Worm (Caenorhabditis elegans): Measurements from ENCODE around the gene srz-12.
"Not testable (repeated sequence)": the region's sequence is repeated elsewhere in the genome, so short reads cannot be mapped to it uniquely, and the experiment has no call there.

Gene srz-12

ce11 chrV:15872273-15872672 is 9.8 kb upstream of the srz-12 start, which contains the start of gene str-56:
str-56 (plus strand) TSS chrV:15872573.
- TF ChIP-seq ref-1 (GFP tag; conservative IDR thresholded peaks at IDR 0.05): no peak
- no peak for TF ChIP-seq T22C8.4 (GFP tag; IDR thresholded peaks at IDR 0.05)
- no peak for TF ChIP-seq klf-2 (GFP tag; conservative IDR thresholded peaks at IDR 0.05)
- TF ChIP-seq flt-1 (GFP tag; IDR thresholded peaks at IDR 0.05): no peak
- no peak for TF ChIP-seq ztf-29 (GFP tag; IDR thresholded peaks at IDR 0.05)
- no peak for TF ChIP-seq ztf-23 (GFP tag; IDR thresholded peaks at IDR 0.05)
- no peak for TF ChIP-seq med-1 (GFP tag; optimal IDR thresholded peaks at IDR 0.05; ENCODE audit: insufficient read depth)
- no peak for TF ChIP-seq tab-1 (GFP tag; IDR thresholded peaks at IDR 0.05)
- TF ChIP-seq cog-1 (tag; optimal IDR thresholded peaks at IDR 0.05): no peak

- TF ChIP-seq cog-1 (tag; optimal IDR thresholded peaks at IDR 0.05): no peak
- TF ChIP-seq ref-1 (GFP tag; conservative IDR thresholded peaks at IDR 0.05): no peak
Observed at ce11 chrV:15870356-15870755, 7.9 kb upstream of the srz-12 start, which contains the start of gene str-57. str-57 (plus strand) TSS chrV:15870656.

ce11 chrV:15867373-15867772 is 4.9 kb upstream of the srz-12 start, which contains the start of gene fbxa-197:
fbxa-197 (plus strand) TSS chrV:15867673.
- TF ChIP-seq cog-1 (tag; optimal IDR thresholded peaks at IDR 0.05): no peak
- TF ChIP-seq med-1 (GFP tag; optimal IDR thresholded peaks at IDR 0.05; ENCODE audit: insufficient read depth): no peak
- TF ChIP-seq ztf-29 (GFP tag; IDR thresholded peaks at IDR 0.05): no peak
- no peak for TF ChIP-seq ref-1 (GFP tag; conservative IDR thresholded peaks at IDR 0.05)
- no peak for TF ChIP-seq klf-2 (GFP tag; conservative IDR thresholded peaks at IDR 0.05)
- TF ChIP-seq tab-1 (GFP tag; IDR thresholded peaks at IDR 0.05): no peak
- no peak for TF ChIP-seq ztf-23 (GFP tag; IDR thresholded peaks at IDR 0.05)
- TF ChIP-seq flt-1 (GFP tag; IDR thresholded peaks at IDR 0.05): no peak
- no peak for TF ChIP-seq T22C8.4 (GFP tag; IDR thresholded peaks at IDR 0.05)

- TF ChIP-seq klf-2 (GFP tag; conservative IDR thresholded peaks at IDR 0.05) (no peak), ztf-23 (GFP tag; IDR thresholded peaks at IDR 0.05) (no peak), flt-1 (GFP tag; IDR thresholded peaks at IDR 0.05) (no peak), ztf-29 (GFP tag; IDR thresholded peaks at IDR 0.05) (no peak), med-1 (GFP tag; optimal IDR thresholded peaks at IDR 0.05; ENCODE audit: insufficient read depth) (no peak), cog-1 (tag; optimal IDR thresholded peaks at IDR 0.05) (no peak)
Observed at ce11 chrV:15865839-15866238, 3.3 kb upstream of the srz-12 start, which contains the start of gene srh-293. srh-293 (plus strand) TSS chrV:15866139.

- TF ChIP-seq T22C8.4 (GFP tag; IDR thresholded peaks at IDR 0.05): no peak
- no peak for TF ChIP-seq ref-1 (GFP tag; conservative IDR thresholded peaks at IDR 0.05)
- TF ChIP-seq cog-1 (tag; optimal IDR thresholded peaks at IDR 0.05): no peak
- no peak for TF ChIP-seq klf-2 (GFP tag; conservative IDR thresholded peaks at IDR 0.05)
- TF ChIP-seq med-1 (GFP tag; optimal IDR thresholded peaks at IDR 0.05; ENCODE audit: insufficient read depth): no peak
- no peak for TF ChIP-seq tab-1 (GFP tag; IDR thresholded peaks at IDR 0.05)
- no peak for TF ChIP-seq ztf-23 (GFP tag; IDR thresholded peaks at IDR 0.05)
- no peak for TF ChIP-seq flt-1 (GFP tag; IDR thresholded peaks at IDR 0.05)
- no peak for TF ChIP-seq ztf-29 (GFP tag; IDR thresholded peaks at IDR 0.05)
Observed at ce11 chrV:15863042-15863441, 543 bp upstream of the srz-12 start, which contains the start of gene srh-299. srh-299 (plus strand) TSS chrV:15863342.

- TF ChIP-seq T22C8.4 (GFP tag; IDR thresholded peaks at IDR 0.05) (no peak), cog-1 (tag; optimal IDR thresholded peaks at IDR 0.05) (no peak), med-1 (GFP tag; optimal IDR thresholded peaks at IDR 0.05; ENCODE audit: insufficient read depth) (no peak), flt-1 (GFP tag; IDR thresholded peaks at IDR 0.05) (no peak), ztf-23 (GFP tag; IDR thresholded peaks at IDR 0.05) (no peak), ref-1 (GFP tag; conservative IDR thresholded peaks at IDR 0.05) (no peak)
Observed at ce11 chrV:15858292-15858691, 4.2 kb downstream of the srz-12 start, which contains the start of gene srh-148. srh-148 (minus strand) TSS chrV:15858392.

- not testable (repeated sequence) for TF ChIP-seq ztf-29 (GFP tag; IDR thresholded peaks at IDR 0.05); tab-1 (GFP tag; IDR thresholded peaks at IDR 0.05); ref-1 (GFP tag; conservative IDR thresholded peaks at IDR 0.05)
Observed at ce11 chrV:15850276-15850811, 12.2 kb downstream of the srz-12 start, which contains the start of gene srh-147. srh-147 (minus strand) TSS chrV:15850326.

- TF ChIP-seq flt-1 (GFP tag; IDR thresholded peaks at IDR 0.05) (no peak), med-1 (GFP tag; optimal IDR thresholded peaks at IDR 0.05; ENCODE audit: insufficient read depth) (no peak)
Observed at ce11 chrV:15841095-15841494, 21.4 kb downstream of the srz-12 start, which contains the start of gene srh-149. srh-149 (minus strand) TSS chrV:15841195.

ce11 chrV:15833622-15834021 is 28.9 kb downstream of the srz-12 start, which contains the start of gene srbc-54:
srbc-54 (minus strand) TSS chrV:15833722.
- TF ChIP-seq ztf-29 (GFP tag; IDR thresholded peaks at IDR 0.05): no peak
- no peak for TF ChIP-seq ztf-23 (GFP tag; IDR thresholded peaks at IDR 0.05)
- no peak for TF ChIP-seq tab-1 (GFP tag; IDR thresholded peaks at IDR 0.05)
- no peak for TF ChIP-seq T22C8.4 (GFP tag; IDR thresholded peaks at IDR 0.05)
- TF ChIP-seq cog-1 (tag; optimal IDR thresholded peaks at IDR 0.05): no peak
- no peak for TF ChIP-seq ref-1 (GFP tag; conservative IDR thresholded peaks at IDR 0.05)
- TF ChIP-seq klf-2 (GFP tag; conservative IDR thresholded peaks at IDR 0.05): no peak
- TF ChIP-seq med-1 (GFP tag; optimal IDR thresholded peaks at IDR 0.05; ENCODE audit: insufficient read depth): no peak
- no peak for TF ChIP-seq flt-1 (GFP tag; IDR thresholded peaks at IDR 0.05)

ce11 chrV:15831586-15831985 is 30.9 kb downstream of the srz-12 start, which contains the start of gene srbc-56:
srbc-56 (minus strand) TSS chrV:15831686.
- TF ChIP-seq ref-1 (GFP tag; conservative IDR thresholded peaks at IDR 0.05) (no peak), T22C8.4 (GFP tag; IDR thresholded peaks at IDR 0.05) (no peak), klf-2 (GFP tag; conservative IDR thresholded peaks at IDR 0.05) (no peak), flt-1 (GFP tag; IDR thresholded peaks at IDR 0.05) (no peak), med-1 (GFP tag; optimal IDR thresholded peaks at IDR 0.05; ENCODE audit: insufficient read depth) (no peak), ztf-29 (GFP tag; IDR thresholded peaks at IDR 0.05) (no peak), tab-1 (GFP tag; IDR thresholded peaks at IDR 0.05) (no peak), cog-1 (tag; optimal IDR thresholded peaks at IDR 0.05) (no peak), ztf-23 (GFP tag; IDR thresholded peaks at IDR 0.05) (no peak)

All from whole organism, midembryonic.